Worm (Caenorhabditis elegans) whole organism, L3 larva: Measurements from ENCODE around the gene C04F6.9.

Experiments used
- ama-1 ChIP-seq: fragments of 150-350 bp; optimal IDR thresholded peaks from 2 replicates; lab custom pipeline; 2018
- elt-3 ChIP-seq, 3 experiments: fragments of 150-350 bp in 1 of 3; sonication (generic microtip) in 2 of 3; optimal IDR thresholded peaks; 2 replicates in 2 of 3; 4 replicates in 1 of 3; lab custom pipeline; 2014 to 2017; ENCODE audit warnings: missing biosample characterization in 3 of 3, missing genetic modification characterization in 3 of 3
- fkh-2 ChIP-seq: fragments of 150-350 bp; optimal IDR thresholded peaks from 2 replicates; lab custom pipeline; 2014; ENCODE audit warnings: missing biosample characterization, missing genetic modification reagents, missing genetic modification characterization
- nhr-12 ChIP-seq: fragments of 150-350 bp; optimal IDR thresholded peaks from 2 replicates; lab custom pipeline; 2014; ENCODE audit warnings: missing biosample characterization, missing genetic modification characterization
- nhr-237 ChIP-seq: fragments of 150-350 bp; optimal IDR thresholded peaks from 2 replicates; lab custom pipeline; 2014; ENCODE audit warnings: missing biosample characterization, missing genetic modification characterization
- nhr-25 ChIP-seq: sonication (generic microtip); optimal IDR thresholded peaks from 2 replicates; lab custom pipeline; 2017; ENCODE audit warnings: missing biosample characterization, missing genetic modification characterization
- nhr-43 ChIP-seq: sonication (generic microtip); optimal IDR thresholded peaks from 2 replicates; lab custom pipeline; 2016; ENCODE audit warnings: mild to moderate bottlenecking, missing genetic modification characterization, missing compliant biosample characterization; ENCODE audit not compliant: poor library complexity, severe bottlenecking
- snpc-4 ChIP-seq: fragments of 150-350 bp; optimal IDR thresholded peaks from 2 replicates; lab custom pipeline; 2014; ENCODE audit warnings: missing biosample characterization, missing genetic modification characterization
- ztf-11 ChIP-seq: fragments of 150-350 bp; optimal IDR thresholded peaks from 2 replicates; lab custom pipeline; 2014; ENCODE audit warnings: missing biosample characterization, missing genetic modification characterization

ce11 chrX:3368659-3369058, 33.1 kb upstream of the C04F6.9 start, which contains the start of gene ZK563.2:
- TF ChIP-seq ama-1 (lab: Kevin White, UChicago) (no peak), nhr-12 (no peak), ztf-11 (no peak), nhr-25 (tag; lab: Kevin White, UChicago) (no peak), snpc-4 (tag; lab: Kevin White, UChicago) (no peak), elt-3 (tag; optimal IDR thresholded peaks at IDR 0.05; lab: Kevin White, UChicago) (no peak), nhr-43 (tag; lab: Kevin White, UChicago) (no peak), fkh-2 (tag; lab: Kevin White, UChicago) (no peak), nhr-237 (tag; lab: Kevin White, UChicago) (no peak)
